Worm (Caenorhabditis elegans) whole organism, L2 larva: ENCODE results near the gene F52H2.1.

ENCODE experiments used
- F13H6.1 ChIP-seq: sonication (generic microtip); optimal IDR thresholded peaks from 2 replicates; lab custom pipeline; 2016; ENCODE audit warnings: missing genetic modification characterization, missing compliant biosample characterization
- R02D3.7 ChIP-seq: fragments of 150-350 bp; optimal IDR thresholded peaks from 2 replicates; lab custom pipeline; 2014; ENCODE audit warnings: missing biosample characterization, missing genetic modification characterization
- alr-1 ChIP-seq: fragments of 150-350 bp; optimal IDR thresholded peaks from 2 replicates; lab custom pipeline; 2014; ENCODE audit warnings: missing biosample characterization, missing genetic modification characterization
- blmp-1 ChIP-seq: sonication (generic microtip); optimal IDR thresholded peaks from 2 replicates; lab custom pipeline; 2017; ENCODE audit warnings: missing genetic modification characterization, mild to moderate bottlenecking, missing compliant biosample characterization, antibody characterized with exemption, moderate library complexity; ENCODE audit not compliant: insufficient read depth
- ceh-82 ChIP-seq: fragments of 150-350 bp; optimal IDR thresholded peaks from 2 replicates; lab custom pipeline; 2014; ENCODE audit warnings: missing biosample characterization, missing genetic modification characterization
- egl-27 ChIP-seq: sonication (generic microtip); optimal IDR thresholded peaks from 3 replicates; lab custom pipeline; 2017; ENCODE audit warnings: missing biosample characterization, missing genetic modification reagents, missing genetic modification characterization
- elt-3 ChIP-seq: sonication (generic microtip); optimal IDR thresholded peaks from 2 replicates; lab custom pipeline; 2017; ENCODE audit warnings: missing biosample characterization, missing genetic modification characterization
- lsy-2 ChIP-seq, 2 experiments: fragments of 150-350 bp in 1 of 2; sonication (generic microtip) in 1 of 2; optimal IDR thresholded peaks; 2 replicates each; lab custom pipeline; 2014 to 2017; ENCODE audit warnings: missing biosample characterization in 2 of 2, missing genetic modification characterization in 2 of 2
- snpc-4 ChIP-seq: fragments of 150-350 bp; optimal IDR thresholded peaks from 2 replicates; lab custom pipeline; 2014; ENCODE audit warnings: missing biosample characterization, missing genetic modification characterization
- unc-62 ChIP-seq: fragments of 150-350 bp; optimal IDR thresholded peaks from 2 replicates; lab custom pipeline; 2014; ENCODE audit warnings: missing biosample characterization, missing genetic modification reagents, missing genetic modification characterization

DNA sequence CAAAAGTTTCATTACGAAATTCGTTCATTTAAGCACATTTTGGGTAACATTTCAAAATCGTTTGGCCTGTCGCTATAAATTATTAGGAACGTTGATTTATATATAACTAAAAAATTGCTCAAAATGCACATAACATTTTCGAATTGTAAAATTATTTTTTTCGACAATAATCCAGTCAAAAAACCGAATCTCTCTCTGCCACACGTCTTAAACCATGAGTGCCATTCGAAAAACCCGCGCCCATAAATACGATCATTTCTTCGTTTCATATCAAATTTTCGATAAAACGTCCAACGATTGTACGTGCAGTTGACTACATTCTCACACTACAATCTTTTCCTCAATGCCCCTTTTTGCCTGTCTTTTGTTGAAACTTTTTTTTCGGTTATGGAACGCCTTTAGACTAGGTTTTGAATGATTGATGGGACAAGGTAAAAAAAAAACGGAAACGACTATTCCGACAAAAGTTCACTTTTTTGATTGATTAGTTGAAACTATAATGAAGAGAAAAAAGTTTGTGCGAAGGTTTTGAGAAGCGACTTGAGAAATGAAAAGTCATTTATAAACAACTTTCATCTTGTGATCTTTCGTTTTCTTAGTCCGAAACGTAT, 19.9 kb downstream of the F52H2.1 start:
- no peak for TF ChIP-seq snpc-4 (tag; lab: Kevin White, UChicago)
- TF ChIP-seq ceh-82 (tag; lab: Kevin White, UChicago), result no peak
- no peak for TF ChIP-seq R02D3.7 (tag; lab: Kevin White, UChicago)
- no peak for TF ChIP-seq lsy-2 (tag; optimal IDR thresholded peaks at IDR 0.05; lab: Kevin White, UChicago)
- TF ChIP-seq egl-27, result no peak
- TF ChIP-seq blmp-1 (tag; lab: Kevin White, UChicago), result no peak
- TF ChIP-seq F13H6.1 (tag; lab: Kevin White, UChicago), result no peak
- no peak for TF ChIP-seq elt-3
- TF ChIP-seq alr-1, result no peak
- TF ChIP-seq unc-62 (GFP tag; lab: Kevin White, UChicago), result no peak
